Worm (Caenorhabditis elegans) whole organism, L1 larva: ENCODE results near the gene F32D8.12.

Source experiments
- aly-2 ChIP-seq: fragments of 150-350 bp; optimal IDR thresholded peaks from 2 replicates; lab custom pipeline; 2014; ENCODE audit warnings: missing biosample characterization, missing genetic modification characterization
- ceh-82 ChIP-seq, 3 experiments: fragments of 150-350 bp in 1 of 3; sonication (generic microtip) in 2 of 3; optimal IDR thresholded peaks; 2 replicates each; lab custom pipeline; 2014 to 2017; ENCODE audit warnings: missing biosample characterization in 3 of 3, missing genetic modification characterization in 3 of 3
- ceh-90 ChIP-seq: sonication (generic microtip); optimal IDR thresholded peaks from 2 replicates; lab custom pipeline; 2016; ENCODE audit warnings: missing genetic modification characterization, missing compliant biosample characterization
- fkh-10 ChIP-seq: sonication (generic microtip); optimal IDR thresholded peaks from 2 replicates; lab custom pipeline; 2017; ENCODE audit warnings: missing biosample characterization, missing genetic modification reagents, missing genetic modification characterization
- lin-39 ChIP-seq: fragments of 150-350 bp; optimal IDR thresholded peaks from 2 replicates; lab custom pipeline; 2014; ENCODE audit warnings: missing biosample characterization, missing genetic modification reagents, missing genetic modification characterization
- lir-3 ChIP-seq: sonication (generic microtip); optimal IDR thresholded peaks from 2 replicates; lab custom pipeline; 2016; ENCODE audit warnings: mild to moderate bottlenecking, missing genetic modification characterization, moderate library complexity, missing compliant biosample characterization; ENCODE audit not compliant: poor library complexity
- nhr-237 ChIP-seq: fragments of 150-350 bp; optimal IDR thresholded peaks from 2 replicates; lab custom pipeline; 2014; ENCODE audit warnings: missing biosample characterization, missing genetic modification characterization
- pqm-1 ChIP-seq: sonication (generic microtip); optimal IDR thresholded peaks from 3 replicates; lab custom pipeline; 2017; ENCODE audit warnings: missing biosample characterization, missing genetic modification characterization
- skn-1 ChIP-seq: fragments of 150-350 bp; optimal IDR thresholded peaks from 2 replicates; lab custom pipeline; 2014; ENCODE audit warnings: missing biosample characterization, missing genetic modification characterization
- zag-1 ChIP-seq: fragments of 150-350 bp; optimal IDR thresholded peaks from 2 replicates; lab custom pipeline; 2014; ENCODE audit warnings: missing biosample characterization, missing genetic modification characterization
- ztf-11 ChIP-seq, 2 experiments: sonication (generic microtip); optimal IDR thresholded peaks; 2 replicates each; lab custom pipeline; 2016 to 2017; ENCODE audit warnings: missing genetic modification characterization in 2 of 2, missing biosample characterization in 1 of 2, missing compliant biosample characterization in 1 of 2
- ztf-4 ChIP-seq: fragments of 150-350 bp; optimal IDR thresholded peaks from 2 replicates; lab custom pipeline; 2014; ENCODE audit warnings: missing biosample characterization, missing genetic modification characterization

ce11 chrV:10839398-10839797 lies 51.4 kb downstream of the F32D8.12 start:
- TF ChIP-seq ztf-11 (tag; optimal IDR thresholded peaks at IDR 0.05; lab: Kevin White, UChicago) (no peak), ztf-4 (tag; lab: Kevin White, UChicago) (no peak), lir-3 (tag; lab: Kevin White, UChicago) (no peak), lin-39 (tag; lab: Kevin White, UChicago) (no peak), fkh-10 (no peak), nhr-237 (tag; lab: Kevin White, UChicago) (no peak), aly-2 (tag; lab: Kevin White, UChicago) (no peak), skn-1 (tag; lab: Kevin White, UChicago) (no peak), ceh-90 (tag; lab: Kevin White, UChicago) (no peak), ceh-82 (tag; optimal IDR thresholded peaks at IDR 0.05; lab: Kevin White, UChicago) (no peak), zag-1 (tag; lab: Kevin White, UChicago) (no peak), pqm-1 (tag; lab: Kevin White, UChicago) (no peak)
